Fruit fly (Drosophila melanogaster) S2 (cell line): Measurements from ENCODE around the gene CG7309.

Source experiments
- CG8478 ChIP-seq: fragments of >200 bp; optimal IDR thresholded peaks from 2 replicates; lab custom pipeline; 2018
- CTCF ChIP-seq, 2 experiments: fragments of >200 bp; optimal IDR thresholded peaks; 2 replicates each; lab custom pipeline; 2018

Gene CG7309

DNA sequence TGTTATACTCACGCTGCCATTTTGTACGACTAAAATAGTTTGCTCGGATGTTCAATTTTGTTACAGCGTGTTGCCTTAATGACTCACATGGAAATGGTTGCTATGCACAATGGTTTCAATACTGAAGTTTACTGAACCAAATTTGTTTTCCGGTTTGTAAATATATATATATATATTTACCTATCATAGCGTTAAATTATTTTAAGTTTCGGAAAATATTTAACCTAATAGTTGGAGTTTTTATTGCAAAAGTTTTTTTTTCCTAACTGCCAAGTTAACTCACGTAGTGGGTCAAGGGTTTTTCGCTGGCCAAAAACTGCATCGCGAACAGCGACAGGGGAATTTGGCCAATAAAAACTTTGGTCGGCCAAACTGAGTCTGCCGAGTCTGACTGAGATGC lies at the start of gene CG7309:
Gene CG7309 (minus strand): TSS at position 101 of the 400 bp plus-strand sequence.
- TF ChIP-seq CTCF (optimal IDR thresholded peaks at IDR 0.05; lab: Kevin White, UChicago): no peak
- TF ChIP-seq CG8478 (lab: Kevin White, UChicago): no peak

DNA sequence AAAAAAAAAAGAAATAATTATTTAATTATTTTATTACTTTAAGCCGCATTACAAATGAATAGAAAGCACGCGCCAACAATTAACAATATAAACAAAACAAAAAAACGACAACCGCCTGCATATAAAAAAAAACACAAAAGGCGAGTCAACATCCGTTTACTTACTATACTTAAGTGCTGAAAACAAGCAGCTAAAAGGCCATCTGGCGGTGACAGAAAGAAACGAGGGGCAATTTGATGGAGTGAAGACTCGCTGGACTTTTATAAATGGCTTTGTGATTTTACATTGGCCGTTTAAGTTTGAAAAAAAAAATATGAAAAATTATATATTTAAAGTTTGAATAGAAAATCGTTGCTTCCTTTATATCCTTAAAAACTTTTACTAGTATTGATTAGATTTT lies 31.5 kb upstream of the CG7309 start:
- TF ChIP-seq CTCF (optimal IDR thresholded peaks at IDR 0.05; lab: Kevin White, UChicago) (peak in 1 of 2 experiments; percentile 67), CG8478 (lab: Kevin White, UChicago) (no peak)

DNA sequence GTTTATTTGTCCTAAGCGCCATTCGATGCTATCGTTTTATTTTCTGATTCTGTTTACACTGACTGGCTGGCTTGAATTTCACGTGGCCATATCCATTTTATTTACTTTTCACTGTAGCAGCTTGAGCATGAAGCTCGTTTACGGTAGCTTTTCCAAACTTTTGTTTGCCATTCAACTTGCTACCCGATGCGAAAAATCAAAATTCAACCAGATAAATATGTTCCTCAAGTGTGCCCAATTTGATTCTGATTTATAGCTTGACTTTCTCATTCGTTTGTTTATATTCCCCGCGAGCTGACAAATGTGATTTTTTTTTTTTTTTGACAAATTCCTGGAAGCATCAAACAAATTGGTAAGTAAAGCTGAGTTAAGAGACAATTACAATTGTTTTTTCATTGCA lies 27.7 kb upstream of the CG7309 start, which contains the start of gene CG14072:
Gene CG14072 (plus strand): TSS at position 301 of the 400 bp plus-strand sequence.
- no peak for TF ChIP-seq CTCF (optimal IDR thresholded peaks at IDR 0.05; lab: Kevin White, UChicago)
- no peak for TF ChIP-seq CG8478 (lab: Kevin White, UChicago)

DNA sequence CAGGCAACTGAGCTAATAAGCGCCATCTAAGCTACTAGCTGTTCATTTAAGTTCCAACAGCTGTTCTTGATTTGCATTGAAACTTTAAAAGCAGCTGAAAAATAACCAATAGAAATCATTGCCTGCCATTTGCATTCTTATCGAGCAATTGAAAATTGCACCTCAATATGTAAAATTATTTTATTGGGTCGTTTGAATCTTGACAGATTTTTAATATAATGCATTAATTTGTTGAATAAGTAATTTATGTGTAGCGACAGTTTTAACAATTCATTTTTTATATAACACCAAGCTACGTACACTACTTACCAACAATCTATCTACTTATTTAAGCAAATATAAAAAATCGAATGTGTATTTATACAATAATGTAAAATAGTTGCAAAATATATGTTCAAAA lies 1.9 kb upstream of the CG7309 start, which contains the start of gene CG14069:
Gene CG14069 (minus strand): TSS at position 101 of the 400 bp plus-strand sequence.
- TF ChIP-seq CTCF (optimal IDR thresholded peaks at IDR 0.05; lab: Kevin White, UChicago): no peak
- TF ChIP-seq CG8478 (lab: Kevin White, UChicago): no peak

DNA sequence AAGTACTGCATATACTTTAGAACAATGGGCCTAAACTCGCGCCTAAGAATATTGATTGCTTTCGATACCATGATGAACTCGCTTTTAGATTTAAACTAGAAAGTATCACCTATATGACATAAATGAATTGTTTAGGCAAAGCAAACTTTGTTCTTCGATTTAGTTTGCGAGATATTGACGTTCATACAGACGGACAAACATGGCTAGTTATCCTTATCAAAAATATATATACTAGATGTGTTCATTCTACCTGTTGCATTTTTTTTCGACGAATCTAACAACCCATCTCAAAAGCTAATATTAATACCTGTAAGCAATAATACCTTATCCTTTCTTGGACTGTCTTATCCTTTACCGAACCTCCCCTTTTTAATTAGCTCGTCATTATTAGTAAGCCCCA lies 7.0 kb downstream of the CG7309 start, which contains the start of gene CG14070:
Gene CG14070 (minus strand): TSS at position 101 of the 400 bp plus-strand sequence.
- TF ChIP-seq CTCF (optimal IDR thresholded peaks at IDR 0.05; lab: Kevin White, UChicago): no peak
- TF ChIP-seq CG8478 (lab: Kevin White, UChicago): no peak

DNA sequence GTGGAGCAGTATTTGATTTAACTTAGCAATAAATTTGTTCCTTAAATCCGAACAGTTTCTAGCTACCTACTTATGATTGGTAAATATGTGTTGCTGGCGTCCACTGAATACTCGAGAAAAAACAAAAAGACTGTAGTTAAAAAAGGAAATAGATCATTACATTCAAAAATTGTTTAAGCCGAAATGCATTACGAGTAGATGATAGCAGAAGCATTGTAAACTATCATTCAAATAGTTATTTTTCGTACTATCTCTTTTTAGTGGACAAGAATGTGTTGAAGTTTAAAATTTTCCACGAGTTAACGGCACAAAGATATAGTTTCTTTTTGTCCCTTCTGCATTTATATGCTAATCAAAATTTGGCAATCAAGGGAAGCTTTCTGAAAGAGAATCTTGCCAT lies 19.9 kb downstream of the CG7309 start, which contains the start of gene CG14071:
Gene CG14071 (minus strand): TSS at position 101 of the 400 bp plus-strand sequence.
- TF ChIP-seq CTCF (optimal IDR thresholded peaks at IDR 0.05; lab: Kevin White, UChicago) (no peak), CG8478 (lab: Kevin White, UChicago) (no peak)

DNA sequence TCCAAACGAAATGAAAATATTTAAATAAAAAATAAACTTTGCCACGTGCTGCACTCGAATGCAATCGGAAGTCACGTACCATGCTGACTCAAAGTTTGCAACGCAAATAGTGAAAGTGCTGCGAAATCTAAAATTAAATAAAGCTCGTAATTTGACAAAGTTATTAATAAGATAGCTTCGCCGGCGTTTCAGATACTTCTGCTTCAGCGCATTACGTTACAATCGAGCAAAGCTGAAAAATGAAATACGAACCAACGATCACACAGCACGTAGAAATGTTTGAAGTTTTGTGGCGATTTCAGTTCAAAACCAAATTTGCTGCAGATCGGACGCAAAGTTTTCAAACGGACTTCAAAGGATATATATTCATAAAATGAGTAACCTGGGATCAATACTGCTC lies 38.8 kb downstream of the CG7309 start, which contains the start of gene CG12517:
Gene CG12517 (plus strand): TSS at position 301 of the 400 bp plus-strand sequence.
- no peak for TF ChIP-seq CTCF (optimal IDR thresholded peaks at IDR 0.05; lab: Kevin White, UChicago)
- TF ChIP-seq CG8478 (lab: Kevin White, UChicago): no peak

DNA sequence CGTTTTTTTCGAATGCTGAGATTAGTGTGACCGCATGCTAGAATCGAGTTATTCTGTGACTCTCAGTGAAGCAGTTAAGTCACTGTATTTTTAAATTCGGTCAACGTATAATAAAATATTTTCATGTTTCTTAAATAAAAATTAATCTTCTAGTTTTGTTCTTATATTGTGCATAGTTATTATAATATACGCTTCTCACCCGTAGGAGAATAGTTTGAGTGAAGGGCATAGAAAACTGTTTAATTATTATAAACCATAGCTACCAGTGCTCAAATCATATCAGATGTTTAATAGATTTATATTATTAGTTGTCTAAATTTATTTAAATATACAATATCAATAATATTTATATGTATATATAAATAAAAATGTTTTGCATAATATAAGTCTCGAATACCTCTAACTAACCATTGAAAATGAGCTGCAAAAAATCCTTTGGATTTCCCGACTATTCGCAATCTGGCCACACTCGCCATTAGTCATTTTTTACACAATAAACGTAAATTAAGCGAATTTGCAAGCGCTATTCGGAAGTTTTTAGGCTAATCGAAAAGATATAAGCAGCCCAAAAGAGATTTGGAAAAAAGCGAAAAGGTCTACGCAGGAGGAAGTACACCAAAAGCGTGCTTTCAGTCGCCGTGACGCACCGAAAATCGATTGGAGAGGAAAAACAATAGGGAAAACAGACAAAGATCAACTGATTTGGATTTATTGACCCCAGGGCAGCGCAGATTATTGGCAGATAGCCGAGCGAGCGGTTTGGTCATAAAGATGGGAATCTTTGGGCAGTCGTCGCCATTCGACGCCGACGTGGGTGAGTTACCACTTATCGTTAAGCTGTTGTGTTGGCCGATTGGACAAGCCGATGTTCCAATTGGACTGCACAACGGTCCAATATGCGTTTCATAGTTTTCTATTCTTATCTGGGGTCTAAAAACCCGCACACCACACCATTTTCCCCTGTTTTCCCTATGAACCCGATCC lies 50.3 kb downstream of the CG7309 start, which contains the start of the genes aurB and Stam:
Gene aurB (minus strand): TSS at position 31 of the 984 bp plus-strand sequence.
Gene Stam (plus strand): TSS at position 473 of the 984 bp plus-strand sequence.
- TF ChIP-seq CTCF (optimal IDR thresholded peaks at IDR 0.05; lab: Kevin White, UChicago) (no peak), CG8478 (lab: Kevin White, UChicago) (no peak)

DNA sequence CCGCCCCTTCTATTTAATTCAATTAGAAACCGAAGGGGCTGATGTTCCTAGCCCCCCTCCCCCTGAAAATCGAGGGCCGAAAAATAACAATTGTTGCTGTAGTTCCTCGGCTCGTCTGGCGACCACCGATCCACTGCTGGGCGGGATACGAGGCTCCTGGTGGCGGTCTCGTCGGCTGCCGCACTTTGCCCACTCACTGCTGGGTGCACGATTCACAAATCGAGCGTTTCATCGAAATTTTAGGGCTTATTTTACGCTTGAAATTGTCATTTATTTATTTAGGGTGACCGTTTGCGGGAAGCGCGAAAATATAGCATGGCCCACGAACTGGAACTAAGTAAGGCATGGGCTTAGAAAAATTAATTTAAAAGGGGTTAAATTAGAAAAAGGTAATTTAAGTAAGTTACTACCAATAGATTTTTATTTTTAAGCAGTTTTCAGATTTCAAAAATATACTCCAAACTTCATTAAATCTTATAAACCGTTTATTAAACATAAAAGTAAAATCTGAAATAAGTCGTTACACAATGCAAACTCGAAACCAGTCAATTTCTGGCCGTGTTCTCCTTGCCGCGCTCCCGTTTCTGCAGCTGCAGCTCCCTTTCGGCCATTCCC lies 52.3 kb downstream of the CG7309 start, which contains the start of gene Dnz1:
Gene Dnz1 (minus strand): TSS at position 317 of the 615 bp plus-strand sequence.
- TF ChIP-seq CG8478 (lab: Kevin White, UChicago) (no peak), CTCF (optimal IDR thresholded peaks at IDR 0.05; lab: Kevin White, UChicago) (no peak)
